Worm (Caenorhabditis elegans): ENCODE data around the gene C03B1.14.

DNA sequence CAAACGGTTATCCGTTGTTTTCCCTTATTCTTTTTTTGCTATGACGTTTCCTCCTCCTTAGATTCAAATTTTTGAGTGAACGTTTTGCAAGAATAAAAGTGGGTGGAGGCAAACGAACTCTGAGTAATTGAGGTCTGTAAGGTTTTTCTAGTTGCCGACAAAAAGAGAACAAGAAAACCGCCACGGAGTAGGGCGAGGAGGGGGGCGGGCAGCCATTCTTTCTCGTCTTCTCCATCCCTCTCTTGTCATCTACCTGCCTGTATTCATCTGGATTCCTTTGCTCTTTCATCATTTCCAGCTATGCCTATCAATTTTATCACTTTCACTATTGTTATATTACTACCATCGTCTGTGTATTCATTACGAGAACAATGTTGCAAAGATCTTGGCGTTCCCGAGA lies 24.6 kb upstream of the C03B1.14 start, which contains the start of gene igdb-3:
- TF ChIP-seq snpc-1.1 (tag; optimal IDR thresholded peaks at IDR 0.05; ENCODE audit: insufficient read depth), result no peak
- no peak for TF ChIP-seq B0336.3 (GFP tag; IDR thresholded peaks at IDR 0.05)
- TF ChIP-seq unc-62 (GFP tag; optimal IDR thresholded peaks at IDR 0.05), result no peak
- no peak for TF ChIP-seq ztf-22 (GFP tag; optimal IDR thresholded peaks at IDR 0.05)
- TF ChIP-seq unc-130 (GFP tag; optimal IDR thresholded peaks at IDR 0.05), result no peak
